Fruit fly (Drosophila melanogaster) whole organism, embryonic: ENCODE results near the gene Atg6.
A peak's percentile ranks its signal among the peaks of the same experiment; 100 is the strongest.

Experiments
- B-H2 ChIP-seq: fragments of 200-800 bp; sonication (Bioruptor generic); optimal IDR thresholded peaks from 2 replicates; lab custom pipeline; 2018; ENCODE audit warnings: missing biosample characterization, mild to moderate bottlenecking, missing genetic modification characterization
- CG10274 ChIP-seq: fragments of 200-800 bp; sonication (Bioruptor generic); optimal IDR thresholded peaks from 3 replicates; lab custom pipeline; 2017; ENCODE audit warnings: missing biosample characterization, mild to moderate bottlenecking, missing genetic modification characterization
- CG11723 ChIP-seq: fragments of 200-800 bp; sonication (Bioruptor generic); optimal IDR thresholded peaks from 2 replicates; lab custom pipeline; 2017; ENCODE audit warnings: missing biosample characterization, mild to moderate bottlenecking, missing genetic modification characterization
- CG12236 ChIP-seq: fragments of 200-800 bp; sonication (Bioruptor generic); optimal IDR thresholded peaks from 2 replicates; lab custom pipeline; 2016; ENCODE audit warnings: missing biosample characterization, missing genetic modification characterization
- CG13894 ChIP-seq: fragments of 200-800 bp; sonication (Bioruptor generic); optimal IDR thresholded peaks from 3 replicates; lab custom pipeline; 2018; ENCODE audit warnings: missing biosample characterization, mild to moderate bottlenecking, missing genetic modification characterization, moderate library complexity
- CG14014 ChIP-seq: fragments of 200-800 bp; sonication (Bioruptor generic); IDR thresholded peaks from 2 replicates; pipeline ENCODE4 v1.3.6; 2022; ENCODE audit warnings: missing biosample characterization, missing genetic modification characterization
- CG14050 ChIP-seq: fragments of 200-800 bp; sonication (Bioruptor generic); IDR thresholded peaks from 3 replicates; pipeline ENCODE4 v1.3.6; 2022; ENCODE audit warnings: missing biosample characterization, missing genetic modification characterization
- CG15601 ChIP-seq: fragments of 200-800 bp; sonication (Bioruptor generic); optimal IDR thresholded peaks from 3 replicates; lab custom pipeline; 2019; ENCODE audit warnings: missing biosample characterization, mild to moderate bottlenecking, missing genetic modification characterization, moderate library complexity
- CG17385 ChIP-seq: fragments of 200-800 bp; sonication (Bioruptor generic); optimal IDR thresholded peaks from 3 replicates; lab custom pipeline; 2018; ENCODE audit warnings: missing biosample characterization, mild to moderate bottlenecking, missing genetic modification characterization
- CG17612 ChIP-seq: fragments of 200-800 bp; sonication (Bioruptor generic); IDR thresholded peaks from 2 replicates; pipeline ENCODE4 v1.3.6; 2022; ENCODE audit warnings: missing biosample characterization, missing genetic modification characterization
- CG18011 ChIP-seq: fragments of 200-800 bp; sonication (Bioruptor generic); optimal IDR thresholded peaks from 2 replicates; lab custom pipeline; 2017; ENCODE audit warnings: missing biosample characterization, missing genetic modification characterization, mild to moderate bottlenecking, moderate library complexity, missing genotype
- CG2875 ChIP-seq: fragments of 200-800 bp; sonication (Bioruptor generic); optimal IDR thresholded peaks from 2 replicates; lab custom pipeline; 2017; ENCODE audit warnings: missing biosample characterization, mild to moderate bottlenecking, missing genetic modification characterization, missing genetic modification reagents
- CG30403 ChIP-seq: fragments of 200-800 bp; sonication (Bioruptor generic); optimal IDR thresholded peaks from 3 replicates; lab custom pipeline; 2016; ENCODE audit warnings: missing biosample characterization, missing genetic modification characterization
- CG31365 ChIP-seq: fragments of 200-800 bp; sonication (Bioruptor generic); optimal IDR thresholded peaks from 2 replicates; lab custom pipeline; 2018; ENCODE audit warnings: missing biosample characterization, mild to moderate bottlenecking, missing genetic modification characterization
- CG33213 ChIP-seq: fragments of 200-800 bp; sonication (Bioruptor generic); optimal IDR thresholded peaks from 3 replicates; lab custom pipeline; 2016; ENCODE audit warnings: missing biosample characterization, missing genetic modification characterization
- CG3847 ChIP-seq: fragments of 200-800 bp; sonication (Bioruptor generic); IDR thresholded peaks from 2 replicates; pipeline ENCODE4 v1.3.6; 2022; ENCODE audit warnings: missing biosample characterization, missing genetic modification characterization
- CG4854 ChIP-seq: fragments of 200-800 bp; sonication (Bioruptor generic); optimal IDR thresholded peaks from 2 replicates; lab custom pipeline; 2016; ENCODE audit warnings: missing biosample characterization, missing genetic modification characterization, inconsistent platforms
- CG8388 ChIP-seq: fragments of 200-800 bp; sonication (Bioruptor generic); optimal IDR thresholded peaks from 2 replicates; lab custom pipeline; 2019; ENCODE audit warnings: missing biosample characterization, mild to moderate bottlenecking, missing genetic modification characterization, moderate library complexity
- CG8765 ChIP-seq: fragments of 200-800 bp; sonication (Bioruptor generic); IDR thresholded peaks from 2 replicates; pipeline ENCODE4 v1.3.6; 2022; ENCODE audit warnings: missing biosample characterization, missing genetic modification characterization
- CG9437 ChIP-seq: fragments of 200-800 bp; sonication (Bioruptor generic); optimal IDR thresholded peaks from 2 replicates; lab custom pipeline; 2018; ENCODE audit warnings: missing biosample characterization, mild to moderate bottlenecking, missing genetic modification characterization
- CHES-1-like ChIP-seq: fragments of 200-800 bp; sonication (Bioruptor generic); optimal IDR thresholded peaks from 2 replicates; lab custom pipeline; 2016; ENCODE audit warnings: missing biosample characterization, missing genetic modification characterization
- Chrac-16 ChIP-seq: fragments of 200-800 bp; sonication (Bioruptor generic); optimal IDR thresholded peaks from 3 replicates; lab custom pipeline; 2016; ENCODE audit warnings: missing biosample characterization, missing genetic modification characterization
- Dip3 ChIP-seq: fragments of 200-800 bp; sonication (Bioruptor generic); optimal IDR thresholded peaks from 3 replicates; lab custom pipeline; 2016; ENCODE audit warnings: missing biosample characterization, missing genetic modification characterization
- H15 ChIP-seq: fragments of 200-800 bp; sonication (Bioruptor generic); IDR thresholded peaks from 3 replicates; pipeline ENCODE4 v1.3.6; 2022; ENCODE audit warnings: missing biosample characterization, missing genetic modification characterization
- Hand ChIP-seq: fragments of 200-800 bp; sonication (Bioruptor generic); optimal IDR thresholded peaks from 2 replicates; lab custom pipeline; 2017; ENCODE audit warnings: mild to moderate bottlenecking, missing biosample characterization, missing genetic modification reagents, missing genetic modification characterization
- Mrtf ChIP-seq: fragments of 200-800 bp; sonication (Bioruptor generic); IDR thresholded peaks from 3 replicates; pipeline ENCODE4 v1.3.6; 2022; ENCODE audit warnings: missing biosample characterization, missing genetic modification characterization
- NC2β ChIP-seq: fragments of 200-800 bp; sonication (Bioruptor generic); optimal IDR thresholded peaks from 2 replicates; lab custom pipeline; 2016; ENCODE audit warnings: missing biosample characterization, missing genetic modification characterization
- Spps ChIP-seq: fragments of 200-800 bp; sonication (Bioruptor generic); optimal IDR thresholded peaks from 2 replicates; lab custom pipeline; 2018; ENCODE audit warnings: missing biosample characterization, mild to moderate bottlenecking, missing genetic modification characterization
- TFAM ChIP-seq: fragments of 200-800 bp; sonication (Bioruptor generic); optimal IDR thresholded peaks from 2 replicates; lab custom pipeline; 2017; ENCODE audit warnings: missing biosample characterization, missing genetic modification characterization, inconsistent platforms
- Usf ChIP-seq: fragments of 200-800 bp; sonication (Bioruptor generic); optimal IDR thresholded peaks from 2 replicates; lab custom pipeline; 2017; ENCODE audit warnings: missing genotype, missing biosample characterization, missing genetic modification characterization
- YL-1 ChIP-seq: fragments of 200-800 bp; sonication (Bioruptor generic); optimal IDR thresholded peaks from 3 replicates; lab custom pipeline; 2017; ENCODE audit warnings: missing biosample characterization, mild to moderate bottlenecking, missing genetic modification characterization
- crc ChIP-seq: fragments of 200-800 bp; sonication (Bioruptor generic); optimal IDR thresholded peaks from 2 replicates; lab custom pipeline; 2016; ENCODE audit warnings: missing biosample characterization, missing genetic modification characterization
- emc ChIP-seq: fragments of 200-800 bp; sonication (Bioruptor generic); optimal IDR thresholded peaks from 2 replicates; lab custom pipeline; 2016; ENCODE audit warnings: missing biosample characterization, missing genetic modification characterization
- ems ChIP-seq: fragments of 200-800 bp; sonication (Bioruptor generic); optimal IDR thresholded peaks from 3 replicates; lab custom pipeline; 2016; ENCODE audit warnings: missing biosample characterization, missing genetic modification characterization
- gro ChIP-seq: fragments of 200-800 bp; sonication (Bioruptor generic); optimal IDR thresholded peaks from 2 replicates; lab custom pipeline; 2016; ENCODE audit warnings: missing biosample characterization, missing genetic modification characterization
- gsb ChIP-seq: fragments of 200-800 bp; sonication (Bioruptor generic); IDR thresholded peaks from 2 replicates; pipeline ENCODE4 v1.3.6; 2022; ENCODE audit warnings: missing biosample characterization, missing genetic modification characterization
- hkb ChIP-seq, 2 experiments: fragments of 200-800 bp in 1 of 2; fragments of >200 bp in 1 of 2; sonication (Bioruptor generic) in 1 of 2; IDR thresholded peaks in 1 of 2; optimal IDR thresholded peaks in 1 of 2; 2 replicates each; pipeline versions ENCODE4 v1.3.6 to Lab custom; 2017 to 2022; ENCODE audit warnings: missing biosample characterization in 1 of 2, missing genetic modification characterization in 1 of 2
- kah ChIP-seq: fragments of 200-800 bp; sonication (Bioruptor generic); optimal IDR thresholded peaks from 2 replicates; lab custom pipeline; 2018; ENCODE audit warnings: missing biosample characterization, mild to moderate bottlenecking, missing genetic modification characterization
- ken ChIP-seq: fragments of 200-800 bp; sonication (Bioruptor generic); IDR thresholded peaks from 3 replicates; pipeline ENCODE4 v1.3.6; 2022; ENCODE audit warnings: missing biosample characterization, missing genetic modification characterization
- lmd ChIP-seq: fragments of 200-800 bp; sonication (Bioruptor generic); IDR thresholded peaks from 2 replicates; pipeline ENCODE4 v1.3.6; 2022; ENCODE audit warnings: missing biosample characterization, missing genetic modification characterization
- nom ChIP-seq: fragments of 200-800 bp; sonication (Bioruptor generic); optimal IDR thresholded peaks from 2 replicates; lab custom pipeline; 2017; ENCODE audit warnings: missing biosample characterization, missing genetic modification characterization, mild to moderate bottlenecking, moderate library complexity, missing genetic modification reagents
- odd ChIP-seq: fragments of 200-800 bp; sonication (Bioruptor generic); optimal IDR thresholded peaks from 2 replicates; lab custom pipeline; 2017; ENCODE audit warnings: missing biosample characterization, mild to moderate bottlenecking, missing genetic modification characterization
- peb ChIP-seq: fragments of 200-800 bp; sonication (Bioruptor generic); IDR thresholded peaks from 2 replicates; pipeline ENCODE4 v1.3.6; 2022; ENCODE audit warnings: missing biosample characterization, missing genetic modification characterization
- pfk ChIP-seq: fragments of 200-800 bp; sonication (Bioruptor generic); optimal IDR thresholded peaks from 2 replicates; lab custom pipeline; 2018; ENCODE audit warnings: missing biosample characterization, mild to moderate bottlenecking, missing genetic modification characterization, moderate library complexity
- psq ChIP-seq: fragments of 200-800 bp; sonication (Bioruptor generic); optimal IDR thresholded peaks from 2 replicates; lab custom pipeline; 2017; ENCODE audit warnings: missing biosample characterization, missing genetic modification characterization
- ro ChIP-seq: fragments of 200-800 bp; sonication (Bioruptor generic); IDR thresholded peaks from 2 replicates; pipeline ENCODE4 v1.3.6; 2022; ENCODE audit warnings: missing biosample characterization, missing genetic modification characterization
- slbo ChIP-seq: fragments of 200-800 bp; sonication (Bioruptor generic); IDR thresholded peaks from 2 replicates; pipeline ENCODE4 v1.3.6; 2022; ENCODE audit warnings: missing biosample characterization, missing genetic modification characterization
- usp ChIP-seq: fragments of >200 bp; optimal IDR thresholded peaks from 2 replicates; lab custom pipeline; 2017; ENCODE audit warnings: missing biosample characterization, missing genetic modification characterization
- wdn ChIP-seq: fragments of 200-800 bp; sonication (Bioruptor generic); IDR thresholded peaks from 2 replicates; pipeline ENCODE4 v1.3.6; 2022; ENCODE audit warnings: missing biosample characterization, missing genetic modification characterization
- zfh1 ChIP-seq: fragments of 200-800 bp; sonication (Bioruptor generic); IDR thresholded peaks from 3 replicates; pipeline ENCODE4 v1.3.6; 2022; ENCODE audit warnings: missing biosample characterization, missing genetic modification characterization
- zfh2 ChIP-seq: fragments of 200-800 bp; sonication (Bioruptor generic); optimal IDR thresholded peaks from 2 replicates; lab custom pipeline; 2016; ENCODE audit warnings: missing biosample characterization, missing genetic modification characterization

The Atg6 gene

DNA sequence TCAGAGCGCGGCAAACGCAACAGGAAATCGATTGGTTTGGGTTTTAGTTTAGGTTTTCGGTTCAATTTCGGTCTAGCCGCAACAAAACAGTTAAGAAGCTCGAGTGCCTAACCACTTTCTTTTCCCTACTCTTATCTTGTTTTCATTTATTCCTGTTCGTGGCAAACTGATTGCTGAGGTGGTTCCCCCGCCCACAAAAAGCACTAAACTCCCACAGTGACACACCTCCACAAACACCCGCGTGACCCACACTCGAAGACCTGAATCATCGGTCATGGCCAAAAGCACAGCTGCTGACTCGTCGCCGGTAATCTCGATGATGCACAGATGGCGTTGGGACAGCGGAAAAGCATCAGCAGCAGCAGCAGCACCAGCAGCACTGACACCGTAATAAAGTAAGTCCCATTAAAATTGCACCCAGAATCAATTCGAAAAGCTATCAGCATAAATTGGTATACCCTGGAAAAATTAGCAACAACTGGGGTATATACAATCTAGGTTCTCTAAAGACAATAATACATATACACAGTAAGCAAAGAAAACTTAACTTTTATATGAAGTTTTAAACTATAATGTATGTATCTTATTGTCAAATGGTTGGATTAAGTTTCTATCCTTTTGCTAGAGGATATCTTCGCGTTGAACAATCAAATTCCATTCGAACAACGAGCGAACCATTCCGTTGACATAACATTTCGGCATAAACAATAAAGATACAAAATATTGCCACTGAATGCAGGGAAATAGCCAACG, 24.7 kb downstream of the Atg6 start (continued):
- TF ChIP-seq CG8765 (GFP tag; lab: Robert Waterston, UW) (no peak), CG33213 (GFP tag; lab: Kevin White, UChicago) (no peak), CG13894 (tag; lab: Kevin White, UChicago) (no peak), gsb (GFP tag; lab: Robert Waterston, UW) (no peak), Usf (no peak), usp (no peak), CG9437 (GFP tag; lab: Kevin White, UChicago) (peak; percentile 17), CG17385 (GFP tag; lab: Kevin White, UChicago) (peak; percentile 2), Spps (tag; lab: Kevin White, UChicago) (no peak), ems (GFP tag; lab: Kevin White, UChicago) (no peak), CG30403 (GFP tag; lab: Kevin White, UChicago) (peak; percentile 27), CG8388 (GFP tag; lab: Kevin White, UChicago) (no peak), emc (GFP tag; lab: Kevin White, UChicago) (no peak), psq (GFP tag; lab: Kevin White, UChicago) (no peak), hkb (optimal IDR thresholded peaks at IDR 0.05; lab: Kevin White, UChicago) (no peak), hkb (GFP tag; IDR thresholded peaks at IDR 0.05; lab: Robert Waterston, UW) (peak; percentile 42; the same call in 1 of the 2 replicates), CG11723 (GFP tag; lab: Kevin White, UChicago) (no peak), gro (GFP tag; lab: Kevin White, UChicago) (no peak), Dip3 (GFP tag; lab: Kevin White, UChicago) (no peak), H15 (no peak), odd (GFP tag; lab: Kevin White, UChicago) (no peak), CG31365 (no peak), CG18011 (no peak), crc (no peak), zfh1 (GFP tag; lab: Robert Waterston, UW) (no peak), CG15601 (tag; lab: Kevin White, UChicago) (no peak), Mrtf (GFP tag; lab: Robert Waterston, UW) (no peak), CG3847 (GFP tag; lab: Robert Waterston, UW) (no peak), CG14050 (GFP tag; lab: Robert Waterston, UW) (no peak; the same call in 2 of the 3 replicates), CG4854 (GFP tag; lab: Kevin White, UChicago) (no peak), wdn (GFP tag; lab: Robert Waterston, UW) (no peak), peb (GFP tag; lab: Robert Waterston, UW) (no peak), Hand (GFP tag; lab: Kevin White, UChicago) (no peak), lmd (GFP tag; lab: Robert Waterston, UW) (peak; percentile 47), pfk (no peak), CHES-1-like (GFP tag; lab: Kevin White, UChicago) (no peak), zfh2 (no peak), ro (GFP tag; lab: Robert Waterston, UW) (no peak), CG17612 (GFP tag; lab: Robert Waterston, UW) (no peak), TFAM (no peak), YL-1 (GFP tag; lab: Kevin White, UChicago) (no peak), CG12236 (GFP tag; lab: Kevin White, UChicago) (no peak), NC2β (no peak), B-H2 (no peak), nom (GFP tag; lab: Kevin White, UChicago) (no peak), Chrac-16 (GFP tag; lab: Kevin White, UChicago) (peak; percentile 18), slbo (0 out of 2 replicates have a peak, but pooled peaks have one; percentile 24), CG10274 (GFP tag; lab: Kevin White, UChicago) (no peak), CG2875 (no peak), CG14014 (peak; percentile 36; the same call in 1 of the 2 replicates), kah (GFP tag; lab: Kevin White, UChicago) (no peak), ken (GFP tag; lab: Robert Waterston, UW) (no peak)
